Worm (Caenorhabditis elegans) whole organism, late embryonic: Measurements from ENCODE around the gene srd-64.

ENCODE experiments used
- ceh-19 ChIP-seq: fragments of 200-800 bp; sonication (Bioruptor generic); optimal IDR thresholded peaks from 2 replicates; lab custom pipeline; 2018; ENCODE audit warnings: mild to moderate bottlenecking, missing genetic modification characterization, missing compliant biosample characterization
- rnt-1 ChIP-seq: sonication (generic microtip); optimal IDR thresholded peaks from 2 replicates; lab custom pipeline; 2016; ENCODE audit warnings: missing genetic modification characterization, missing compliant biosample characterization

ce11 chrIII:1680996-1681395, 13.9 kb downstream of the srd-64 start:
- TF ChIP-seq rnt-1: peak; percentile 27
- TF ChIP-seq ceh-19 (GFP tag; lab: Kevin White, UChicago): no peak
